Fruit fly (Drosophila melanogaster) whole organism, embryonic: ENCODE data around the gene mRpL17.

Experiments
- ATbp ChIP-seq: fragments of 200-800 bp; sonication (Bioruptor generic); optimal IDR thresholded peaks from 2 replicates; lab custom pipeline; 2017; ENCODE audit warnings: missing biosample characterization, mild to moderate bottlenecking, missing genetic modification characterization, missing genetic modification reagents
- Abd-B ChIP-seq: fragments of 200-800 bp; sonication (Bioruptor generic); optimal IDR thresholded peaks from 2 replicates; lab custom pipeline; 2018; ENCODE audit warnings: missing biosample characterization, mild to moderate bottlenecking, missing genetic modification characterization, moderate library complexity
- CG1024 ChIP-seq: fragments of 200-800 bp; sonication (Bioruptor generic); IDR thresholded peaks from 2 replicates; pipeline ENCODE4 v1.3.6; 2022; ENCODE audit warnings: missing biosample characterization, missing genetic modification characterization
- CG10267 ChIP-seq: fragments of 200-800 bp; sonication (Bioruptor generic); optimal IDR thresholded peaks from 2 replicates; lab custom pipeline; 2018; ENCODE audit warnings: missing biosample characterization, mild to moderate bottlenecking, missing genetic modification characterization, moderate library complexity
- CG10565 ChIP-seq: fragments of 200-800 bp; sonication (Bioruptor generic); optimal IDR thresholded peaks from 3 replicates; lab custom pipeline; 2016; ENCODE audit warnings: missing biosample characterization, mild to moderate bottlenecking, missing genetic modification characterization
- CG11247 ChIP-seq: fragments of 200-800 bp; sonication (Bioruptor generic); IDR thresholded peaks from 2 replicates; pipeline ENCODE4 v1.3.6; 2022; ENCODE audit warnings: missing biosample characterization, missing genetic modification characterization
- CG13296 ChIP-seq: fragments of 200-800 bp; sonication (Bioruptor generic); optimal IDR thresholded peaks from 3 replicates; lab custom pipeline; 2018; ENCODE audit warnings: missing biosample characterization, mild to moderate bottlenecking, missing genetic modification characterization
- CG14860 ChIP-seq: fragments of 200-800 bp; sonication (Bioruptor generic); IDR thresholded peaks from 3 replicates; pipeline ENCODE4 v1.3.6; 2022; ENCODE audit warnings: missing biosample characterization, missing genetic modification characterization; ENCODE audit not compliant: partially characterized antibody
- CG16779 ChIP-seq: fragments of 200-800 bp; sonication (Bioruptor generic); IDR thresholded peaks from 2 replicates; pipeline ENCODE4 v1.3.6; 2022; ENCODE audit warnings: missing biosample characterization, missing genetic modification characterization
- CG18262 ChIP-seq: fragments of 200-800 bp; optimal IDR thresholded peaks from 3 replicates; lab custom pipeline; 2019; ENCODE audit warnings: missing biosample characterization, mild to moderate bottlenecking, missing genetic modification characterization, moderate library complexity
- CG18619 ChIP-seq: fragments of 200-800 bp; sonication (Bioruptor generic); optimal IDR thresholded peaks from 3 replicates; lab custom pipeline; 2017; ENCODE audit warnings: missing biosample characterization, mild to moderate bottlenecking, missing genetic modification characterization
- CG2202 ChIP-seq: fragments of 200-800 bp; sonication (Bioruptor generic); optimal IDR thresholded peaks from 2 replicates; lab custom pipeline; 2018; ENCODE audit warnings: missing biosample characterization, mild to moderate bottlenecking, missing genetic modification characterization
- CG30403 ChIP-seq: fragments of 200-800 bp; sonication (Bioruptor generic); optimal IDR thresholded peaks from 3 replicates; lab custom pipeline; 2016; ENCODE audit warnings: missing biosample characterization, missing genetic modification characterization
- CG3065 ChIP-seq: fragments of 200-800 bp; sonication (Bioruptor generic); optimal IDR thresholded peaks from 2 replicates; lab custom pipeline; 2016; ENCODE audit warnings: missing biosample characterization, missing genetic modification characterization
- CG31388 ChIP-seq: fragments of 200-800 bp; sonication (Bioruptor generic); optimal IDR thresholded peaks from 2 replicates; lab custom pipeline; 2016; ENCODE audit warnings: missing biosample characterization, missing genetic modification characterization
- CG33213 ChIP-seq: fragments of 200-800 bp; sonication (Bioruptor generic); optimal IDR thresholded peaks from 3 replicates; lab custom pipeline; 2016; ENCODE audit warnings: missing biosample characterization, missing genetic modification characterization
- CG4328 ChIP-seq: fragments of 200-800 bp; sonication (Bioruptor generic); optimal IDR thresholded peaks from 3 replicates; lab custom pipeline; 2017; ENCODE audit warnings: missing biosample characterization, missing genetic modification reagents, missing genetic modification characterization
- CG5180 ChIP-seq: fragments of 200-800 bp; sonication (Bioruptor generic); optimal IDR thresholded peaks from 3 replicates; lab custom pipeline; 2017; ENCODE audit warnings: missing biosample characterization, missing genetic modification characterization, mild to moderate bottlenecking, moderate library complexity, missing genetic modification reagents
- CG9437 ChIP-seq: fragments of 200-800 bp; sonication (Bioruptor generic); optimal IDR thresholded peaks from 2 replicates; lab custom pipeline; 2018; ENCODE audit warnings: missing biosample characterization, mild to moderate bottlenecking, missing genetic modification characterization
- CG9727 ChIP-seq: fragments of 200-800 bp; sonication (Bioruptor generic); optimal IDR thresholded peaks from 3 replicates; lab custom pipeline; 2017; ENCODE audit warnings: missing biosample characterization, mild to moderate bottlenecking, missing genetic modification characterization
- Dip2 ChIP-seq: fragments of 200-800 bp; sonication (Bioruptor generic); IDR thresholded peaks from 2 replicates; pipeline ENCODE4 v1.3.6; 2022; ENCODE audit warnings: missing biosample characterization, missing genetic modification characterization
- E2f2 ChIP-seq: fragments of 200-800 bp; sonication (Bioruptor generic); IDR thresholded peaks from 2 replicates; pipeline ENCODE4 v1.3.6; 2022; ENCODE audit warnings: missing biosample characterization, missing genetic modification characterization
- GATAe ChIP-seq: fragments of 200-800 bp; sonication (Bioruptor generic); conservative IDR thresholded peaks from 2 replicates; pipeline ENCODE4 v1.3.6; 2022; ENCODE audit warnings: missing biosample characterization, missing genetic modification characterization
- Gug ChIP-seq: fragments of 200-800 bp; sonication (Bioruptor generic); IDR thresholded peaks from 4 replicates; pipeline ENCODE4 v1.3.6; 2022; ENCODE audit warnings: missing biosample characterization, missing genetic modification characterization
- Hmr ChIP-seq: fragments of 200-800 bp; sonication (Bioruptor generic); optimal IDR thresholded peaks from 3 replicates; lab custom pipeline; 2017; ENCODE audit warnings: mild to moderate bottlenecking, missing biosample characterization, missing genetic modification reagents, missing genetic modification characterization
- Lim3 ChIP-seq: fragments of 200-800 bp; sonication (Bioruptor generic); IDR thresholded peaks from 2 replicates; pipeline ENCODE4 v1.3.6; 2022; ENCODE audit warnings: missing biosample characterization, missing genetic modification characterization
- Max ChIP-seq: fragments of 200-800 bp; sonication (Bioruptor generic); optimal IDR thresholded peaks from 2 replicates; lab custom pipeline; 2016; ENCODE audit warnings: missing biosample characterization, mild to moderate bottlenecking, missing genetic modification characterization
- Med ChIP-seq: fragments of 200-800 bp; sonication (Bioruptor generic); peaks from one replicate; lab custom pipeline; 2016; ENCODE audit warnings: missing biosample characterization, missing genetic modification characterization, mild to moderate bottlenecking, inconsistent platforms, moderate library complexity
- Mrtf ChIP-seq: fragments of 200-800 bp; sonication (Bioruptor generic); IDR thresholded peaks from 3 replicates; pipeline ENCODE4 v1.3.6; 2022; ENCODE audit warnings: missing biosample characterization, missing genetic modification characterization
- NC2α ChIP-seq: fragments of 200-800 bp; sonication (Bioruptor generic); optimal IDR thresholded peaks from 2 replicates; lab custom pipeline; 2016; ENCODE audit warnings: missing biosample characterization, missing genetic modification characterization
- NC2β ChIP-seq: fragments of 200-800 bp; sonication (Bioruptor generic); optimal IDR thresholded peaks from 2 replicates; lab custom pipeline; 2016; ENCODE audit warnings: missing biosample characterization, missing genetic modification characterization
- Neu2 ChIP-seq: fragments of 200-800 bp; sonication (Bioruptor generic); optimal IDR thresholded peaks from 3 replicates; lab custom pipeline; 2016; ENCODE audit warnings: missing biosample characterization, missing genetic modification characterization, borderline replicate concordance
- Poxn ChIP-seq: fragments of 200-800 bp; sonication (Bioruptor generic); IDR thresholded peaks from 2 replicates; pipeline ENCODE4 v1.3.6; 2022; ENCODE audit warnings: missing biosample characterization, missing genetic modification characterization
- cato ChIP-seq: fragments of 200-800 bp; sonication (Bioruptor generic); optimal IDR thresholded peaks from 2 replicates; lab custom pipeline; 2016; ENCODE audit warnings: missing biosample characterization, missing genetic modification characterization, borderline replicate concordance
- dan ChIP-seq: fragments of 200-800 bp; sonication (Bioruptor generic); IDR thresholded peaks from 2 replicates; pipeline ENCODE4 v1.3.6; 2022; ENCODE audit warnings: missing biosample characterization, missing genetic modification characterization
- fd3F ChIP-seq: fragments of 200-800 bp; sonication (Bioruptor generic); optimal IDR thresholded peaks from 2 replicates; lab custom pipeline; 2018; ENCODE audit warnings: missing biosample characterization, mild to moderate bottlenecking, missing genetic modification characterization, moderate library complexity
- grau ChIP-seq: fragments of 200-800 bp; optimal IDR thresholded peaks from 3 replicates; lab custom pipeline; 2019; ENCODE audit warnings: missing biosample characterization, mild to moderate bottlenecking, missing genetic modification characterization, moderate library complexity
- grn ChIP-seq: fragments of 200-800 bp; sonication (Bioruptor generic); optimal IDR thresholded peaks from 3 replicates; lab custom pipeline; 2017; ENCODE audit warnings: missing biosample characterization, missing genetic modification characterization
- gt ChIP-seq: fragments of 200-800 bp; sonication (Bioruptor generic); IDR thresholded peaks from 2 replicates; pipeline ENCODE4 v1.3.6; 2022; ENCODE audit warnings: missing biosample characterization, missing genetic modification characterization
- hkb ChIP-seq, 2 experiments: fragments of 200-800 bp in 1 of 2; fragments of >200 bp in 1 of 2; sonication (Bioruptor generic) in 1 of 2; IDR thresholded peaks in 1 of 2; optimal IDR thresholded peaks in 1 of 2; 2 replicates each; pipeline versions ENCODE4 v1.3.6 to Lab custom; 2017 to 2022; ENCODE audit warnings: missing biosample characterization in 1 of 2, missing genetic modification characterization in 1 of 2
- maf-S ChIP-seq: fragments of 200-800 bp; sonication (Bioruptor generic); optimal IDR thresholded peaks from 2 replicates; lab custom pipeline; 2016; ENCODE audit warnings: missing biosample characterization, missing genetic modification characterization
- pum ChIP-seq: fragments of 200-800 bp; sonication (Bioruptor generic); optimal IDR thresholded peaks from 2 replicates; lab custom pipeline; 2016; ENCODE audit warnings: missing biosample characterization, missing genetic modification characterization
- sc ChIP-seq, 3 experiments: fragments of >200 bp in 2 of 3; fragments of 200-800 bp in 1 of 3; sonication (Bioruptor generic) in 1 of 3; optimal IDR thresholded peaks; 2 replicates in 2 of 3; 3 replicates in 1 of 3; lab custom pipeline; 2017; ENCODE audit warnings: mild to moderate bottlenecking in 1 of 3, missing biosample characterization in 1 of 3, missing genetic modification characterization in 1 of 3, missing genetic modification reagents in 1 of 3
- slp2 ChIP-seq: fragments of 200-800 bp; sonication (Bioruptor generic); optimal IDR thresholded peaks from 2 replicates; lab custom pipeline; 2016; ENCODE audit warnings: missing biosample characterization, missing genetic modification characterization
- stwl ChIP-seq: fragments of 200-800 bp; sonication (Bioruptor generic); optimal IDR thresholded peaks from 3 replicates; lab custom pipeline; 2018; ENCODE audit warnings: missing biosample characterization, mild to moderate bottlenecking, missing genetic modification characterization, moderate library complexity
- tll ChIP-seq, 2 experiments: fragments of 200-800 bp in 1 of 2; fragments of >200 bp in 1 of 2; sonication (Bioruptor generic) in 1 of 2; optimal IDR thresholded peaks; 2 replicates each; lab custom pipeline; 2017 to 2019; ENCODE audit warnings: missing biosample characterization in 2 of 2, missing genetic modification characterization in 2 of 2, mild to moderate bottlenecking in 1 of 2, moderate library complexity in 1 of 2
- tx ChIP-seq: fragments of 200-800 bp; sonication (Bioruptor generic); optimal IDR thresholded peaks from 2 replicates; lab custom pipeline; 2016; ENCODE audit warnings: missing biosample characterization, missing genetic modification characterization
- vvl ChIP-seq: fragments of 200-800 bp; sonication (Bioruptor generic); IDR thresholded peaks from 2 replicates; pipeline ENCODE4 v1.3.6; 2022; ENCODE audit warnings: missing biosample characterization, missing genetic modification characterization

The mRpL17 gene

DNA sequence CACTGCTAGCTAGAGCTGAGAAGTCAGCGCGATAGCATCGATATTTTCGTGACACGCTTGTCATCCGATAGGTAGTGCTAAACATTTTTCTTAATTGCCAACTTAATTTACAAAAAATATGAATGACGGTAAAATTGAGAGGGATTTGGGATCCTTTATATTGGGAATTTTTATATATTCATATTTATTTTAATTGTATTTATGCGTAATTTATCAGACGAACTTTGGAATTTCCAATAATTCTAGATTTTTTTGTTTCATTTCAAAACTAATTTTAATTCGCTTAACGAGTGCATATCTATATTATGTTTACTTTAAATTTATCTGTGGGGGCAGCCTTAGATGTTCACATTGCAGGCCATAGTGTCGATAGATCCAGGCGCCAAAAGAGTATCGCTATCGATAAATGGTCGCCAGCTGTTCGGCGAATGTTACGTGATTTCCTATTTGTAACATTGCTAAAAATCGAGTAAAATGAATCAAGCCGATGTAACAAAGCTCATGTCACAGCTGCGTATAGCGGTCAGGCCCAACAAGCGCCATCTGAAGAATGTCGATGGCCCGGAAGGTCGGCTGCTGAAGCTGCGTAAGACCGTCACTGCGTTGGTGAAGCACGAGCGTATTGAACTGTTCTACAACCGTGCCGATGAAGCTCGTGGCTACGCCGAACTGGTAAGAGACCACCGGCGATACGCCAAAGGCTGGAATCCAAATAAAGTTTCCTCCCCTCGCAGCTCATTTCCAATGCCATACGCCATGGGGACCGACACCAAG lies at the start of gene mRpL17, which contains the start of gene Tudor-SN (continued):
- no peak for TF ChIP-seq ATbp
- TF ChIP-seq CG2202 (tag; lab: Kevin White, UChicago): no peak
- no peak for TF ChIP-seq Lim3 (GFP tag; lab: Robert Waterston, UW)
- TF ChIP-seq tll (GFP tag; optimal IDR thresholded peaks at IDR 0.05; lab: Kevin White, UChicago): no peak
- peak; percentile 63 for TF ChIP-seq CG9727 (GFP tag; lab: Kevin White, UChicago)
- TF ChIP-seq Mrtf (GFP tag; lab: Robert Waterston, UW): no peak
- TF ChIP-seq CG33213 (GFP tag; lab: Kevin White, UChicago): peak; percentile 54
- no peak for TF ChIP-seq maf-S (GFP tag; lab: Kevin White, UChicago)
- TF ChIP-seq CG4328 (GFP tag; lab: Kevin White, UChicago): no peak
- no peak for TF ChIP-seq tx (GFP tag; lab: Kevin White, UChicago)
- no peak for TF ChIP-seq GATAe
- no peak for TF ChIP-seq Abd-B (GFP tag; lab: Kevin White, UChicago)
- TF ChIP-seq dan (GFP tag; lab: Robert Waterston, UW): no peak
- peak; percentile 15 for TF ChIP-seq cato (GFP tag; lab: Kevin White, UChicago)
- TF ChIP-seq NC2α (GFP tag; lab: Kevin White, UChicago): no peak
- TF ChIP-seq gt (GFP tag; lab: Robert Waterston, UW): no peak
- TF ChIP-seq Hmr (GFP tag; lab: Kevin White, UChicago): peak; percentile 62
- TF ChIP-seq Max: peak; percentile 52
- TF ChIP-seq CG3065 (GFP tag; lab: Kevin White, UChicago): no peak
- TF ChIP-seq Gug: peak; percentile 54; the same call in 1 of the 4 replicates
- TF ChIP-seq CG30403 (GFP tag; lab: Kevin White, UChicago): peak; percentile 69
- TF ChIP-seq grau (tag; lab: Kevin White, UChicago): peak; percentile 46
- TF ChIP-seq vvl (GFP tag; lab: Robert Waterston, UW): peak; percentile 21
- TF ChIP-seq CG10267 (tag; lab: Kevin White, UChicago): peak; percentile 74
- no peak for TF ChIP-seq CG13296 (GFP tag; lab: Kevin White, UChicago)
- no peak for TF ChIP-seq CG10565 (GFP tag; lab: Kevin White, UChicago)
- TF ChIP-seq CG1024 (GFP tag; lab: Robert Waterston, UW): no peak
- TF ChIP-seq CG9437 (GFP tag; lab: Kevin White, UChicago): peak; percentile 97
- TF ChIP-seq CG14860 (GFP tag; lab: Robert Waterston, UW): peak; percentile 97
- TF ChIP-seq pum: no peak
- TF ChIP-seq CG18619 (GFP tag; lab: Kevin White, UChicago): peak; percentile 23
- peak; percentile 57 for TF ChIP-seq CG18262 (tag; lab: Kevin White, UChicago)
- TF ChIP-seq CG16779 (GFP tag; lab: Robert Waterston, UW): 0 out of 2 replicates have a peak, but pooled peaks have one; percentile 33
- TF ChIP-seq grn: no peak
- peak; percentile 62 for TF ChIP-seq Med (GFP tag; lab: Kevin White, UChicago)
- TF ChIP-seq NC2β (GFP tag; lab: Kevin White, UChicago): peak; percentile 6
- TF ChIP-seq Dip2 (GFP tag; lab: Robert Waterston, UW): no peak
- TF ChIP-seq sc (optimal IDR thresholded peaks at IDR 0.05; lab: Kevin White, UChicago): no peak
- TF ChIP-seq sc (GFP tag; optimal IDR thresholded peaks at IDR 0.05; lab: Kevin White, UChicago): peak; percentile 15
- TF ChIP-seq CG11247 (GFP tag; lab: Robert Waterston, UW): no peak
- TF ChIP-seq fd3F (GFP tag; lab: Kevin White, UChicago): no peak
- no peak for TF ChIP-seq CG31388 (GFP tag; lab: Kevin White, UChicago)
- TF ChIP-seq Poxn (GFP tag; lab: Robert Waterston, UW): no peak
- peak; percentile 46; the same call in 1 of the 2 replicates for TF ChIP-seq E2f2 (GFP tag; lab: Robert Waterston, UW)
- TF ChIP-seq Neu2 (GFP tag; lab: Kevin White, UChicago): no peak
- TF ChIP-seq hkb (optimal IDR thresholded peaks at IDR 0.05; lab: Kevin White, UChicago): no peak
- TF ChIP-seq hkb (GFP tag; IDR thresholded peaks at IDR 0.05; lab: Robert Waterston, UW): no peak
- no peak for TF ChIP-seq CG5180 (GFP tag; lab: Kevin White, UChicago)
- peak; percentile 27 for TF ChIP-seq stwl
- no peak for TF ChIP-seq slp2
